Worm (Caenorhabditis elegans) whole organism, L1 larva: ENCODE measurements around the gene R186.8.

Experiments
- C16A3.4 ChIP-seq: fragments of 150-350 bp; optimal IDR thresholded peaks from 2 replicates; lab custom pipeline; 2014; ENCODE audit warnings: missing biosample characterization, missing genetic modification characterization
- alr-1 ChIP-seq: fragments of 200-800 bp; sonication (Bioruptor generic); optimal IDR thresholded peaks from 2 replicates; lab custom pipeline; 2018; ENCODE audit warnings: borderline replicate concordance, mild to moderate bottlenecking, missing genetic modification characterization, missing compliant biosample characterization
- aly-2 ChIP-seq: fragments of 150-350 bp; optimal IDR thresholded peaks from 2 replicates; lab custom pipeline; 2014; ENCODE audit warnings: missing biosample characterization, missing genetic modification characterization
- blmp-1 ChIP-seq: fragments of 150-350 bp; optimal IDR thresholded peaks from 2 replicates; lab custom pipeline; 2014; ENCODE audit warnings: missing biosample characterization, missing genetic modification characterization
- ceh-63 ChIP-seq: fragments of 200-800 bp; sonication (Bioruptor generic); optimal IDR thresholded peaks from 2 replicates; lab custom pipeline; 2018; ENCODE audit warnings: mild to moderate bottlenecking, missing genetic modification characterization, missing compliant biosample characterization
- ceh-8 ChIP-seq: fragments of 200-800 bp; sonication (Bioruptor generic); optimal IDR thresholded peaks from 2 replicates; lab custom pipeline; 2018; ENCODE audit warnings: mild to moderate bottlenecking, missing genetic modification characterization, moderate library complexity, missing compliant biosample characterization
- ceh-82 ChIP-seq, 3 experiments: fragments of 150-350 bp in 1 of 3; sonication (generic microtip) in 2 of 3; optimal IDR thresholded peaks; 2 replicates each; lab custom pipeline; 2014 to 2017; ENCODE audit warnings: missing biosample characterization in 3 of 3, missing genetic modification characterization in 3 of 3
- dpl-1 ChIP-seq, 3 experiments: fragments of 150-350 bp in 2 of 3; sonication (generic microtip) in 1 of 3; optimal IDR thresholded peaks; 2 replicates each; lab custom pipeline; 2014 to 2017; ENCODE audit warnings: missing biosample characterization in 3 of 3, missing genetic modification characterization in 3 of 3, missing genetic modification reagents in 3 of 3
- dsc-1 ChIP-seq: sonication (generic microtip); optimal IDR thresholded peaks from 2 replicates; lab custom pipeline; 2016; ENCODE audit warnings: mild to moderate bottlenecking, missing genetic modification characterization, missing compliant biosample characterization
- efl-1 ChIP-seq, 4 experiments: fragments of 150-350 bp; optimal IDR thresholded peaks in 3 of 4; peaks in 1 of 4; 1 replicate in 1 of 4; 2 replicates in 3 of 4; lab custom pipeline; 2014; ENCODE audit warnings: missing biosample characterization in 2 of 4, missing genetic modification characterization in 2 of 4, missing genetic modification reagents in 2 of 4
- efl-3 ChIP-seq: fragments of 200-800 bp; sonication (Bioruptor generic); optimal IDR thresholded peaks from 2 replicates; lab custom pipeline; 2018; ENCODE audit warnings: mild to moderate bottlenecking, missing genetic modification characterization, missing compliant biosample characterization
- egl-27 ChIP-seq, 2 experiments: fragments of 150-350 bp in 1 of 2; sonication (generic microtip); optimal IDR thresholded peaks; 3 replicates each; lab custom pipeline; 2017 to 2018; ENCODE audit warnings: missing biosample characterization in 2 of 2, missing genetic modification characterization in 2 of 2, missing genetic modification reagents in 2 of 2
- elt-2 ChIP-seq: sonication (generic microtip); optimal IDR thresholded peaks from 2 replicates; lab custom pipeline; 2016; ENCODE audit warnings: missing genetic modification characterization, mild to moderate bottlenecking, inconsistent platforms, missing compliant biosample characterization, missing genetic modification reagents
- fkh-10 ChIP-seq: sonication (generic microtip); optimal IDR thresholded peaks from 2 replicates; lab custom pipeline; 2017; ENCODE audit warnings: missing biosample characterization, missing genetic modification reagents, missing genetic modification characterization
- fos-1 ChIP-seq: fragments of 150-350 bp; optimal IDR thresholded peaks from 2 replicates; lab custom pipeline; 2014; ENCODE audit warnings: missing biosample characterization, missing genetic modification characterization
- hlh-17 ChIP-seq: fragments of 200-800 bp; sonication (Bioruptor generic); optimal IDR thresholded peaks from 2 replicates; lab custom pipeline; 2018; ENCODE audit warnings: missing genetic modification characterization, mild to moderate bottlenecking, missing compliant biosample characterization, moderate library complexity, borderline replicate concordance
- lin-14 ChIP-seq: fragments of 200-800 bp; sonication (Bioruptor generic); optimal IDR thresholded peaks from 2 replicates; lab custom pipeline; 2018; ENCODE audit warnings: mild to moderate bottlenecking, missing genetic modification characterization, moderate library complexity, missing compliant biosample characterization
- lin-39 ChIP-seq: fragments of 150-350 bp; optimal IDR thresholded peaks from 2 replicates; lab custom pipeline; 2014; ENCODE audit warnings: missing biosample characterization, missing genetic modification reagents, missing genetic modification characterization
- lsy-2 ChIP-seq, 2 experiments: fragments of 150-350 bp; optimal IDR thresholded peaks; 2 replicates each; lab custom pipeline; 2014; ENCODE audit warnings: missing biosample characterization in 2 of 2, missing genetic modification characterization in 2 of 2
- mab-9 ChIP-seq: fragments of 200-800 bp; sonication (Bioruptor generic); IDR thresholded peaks from 2 replicates; pipeline ENCODE4 v1.3.6; 2022; ENCODE audit warnings: missing genetic modification reagents, missing genetic modification characterization, missing compliant biosample characterization
- mdl-1 ChIP-seq, 2 experiments: fragments of 150-350 bp; optimal IDR thresholded peaks; 2 replicates each; lab custom pipeline; 2014 to 2017; ENCODE audit warnings: missing biosample characterization in 2 of 2, missing genetic modification characterization in 2 of 2, inconsistent platforms in 1 of 2
- mef-2 ChIP-seq: fragments of 150-350 bp; optimal IDR thresholded peaks from 2 replicates; lab custom pipeline; 2014; ENCODE audit warnings: missing biosample characterization, missing genetic modification characterization
- mep-1 ChIP-seq: fragments of 150-350 bp; optimal IDR thresholded peaks from 2 replicates; lab custom pipeline; 2014; ENCODE audit warnings: missing biosample characterization, missing genetic modification characterization
- nhr-19 ChIP-seq: fragments of 200-800 bp; sonication (Bioruptor generic); conservative IDR thresholded peaks from 2 replicates; pipeline ENCODE4 v1.3.6; 2022; ENCODE audit warnings: missing genetic modification characterization, missing compliant biosample characterization
- nhr-237 ChIP-seq: fragments of 150-350 bp; optimal IDR thresholded peaks from 2 replicates; lab custom pipeline; 2014; ENCODE audit warnings: missing biosample characterization, missing genetic modification characterization
- nhr-47 ChIP-seq: sonication (generic microtip); optimal IDR thresholded peaks from 2 replicates; lab custom pipeline; 2016; ENCODE audit warnings: mild to moderate bottlenecking, missing genetic modification characterization, moderate library complexity, missing compliant biosample characterization
- nhr-71 ChIP-seq: sonication (generic microtip); optimal IDR thresholded peaks from 2 replicates; lab custom pipeline; 2016; ENCODE audit warnings: mild to moderate bottlenecking, missing genetic modification characterization, moderate library complexity, missing compliant biosample characterization
- pax-3 ChIP-seq: fragments of 200-800 bp; sonication (Bioruptor generic); optimal IDR thresholded peaks from 2 replicates; lab custom pipeline; 2018; ENCODE audit warnings: mild to moderate bottlenecking, missing genetic modification characterization, moderate library complexity, missing compliant biosample characterization
- pqm-1 ChIP-seq: sonication (generic microtip); optimal IDR thresholded peaks from 3 replicates; lab custom pipeline; 2017; ENCODE audit warnings: missing biosample characterization, missing genetic modification characterization
- sup-37 ChIP-seq: fragments of 200-800 bp; sonication (Bioruptor generic); optimal IDR thresholded peaks from 2 replicates; lab custom pipeline; 2018; ENCODE audit warnings: mild to moderate bottlenecking, missing genetic modification characterization, missing compliant biosample characterization
- tlp-1 ChIP-seq: fragments of 150-350 bp; optimal IDR thresholded peaks from 2 replicates; lab custom pipeline; 2014; ENCODE audit warnings: missing biosample characterization, missing genetic modification characterization
- unc-86 ChIP-seq: sonication (generic microtip); optimal IDR thresholded peaks from 2 replicates; lab custom pipeline; 2016; ENCODE audit warnings: missing genetic modification characterization, missing compliant biosample characterization
- unc-98 ChIP-seq: fragments of 200-800 bp; sonication (Bioruptor generic); IDR thresholded peaks from 2 replicates; pipeline ENCODE4 v1.3.6; 2022; ENCODE audit warnings: missing genetic modification characterization, missing compliant biosample characterization
- zag-1 ChIP-seq: fragments of 150-350 bp; optimal IDR thresholded peaks from 2 replicates; lab custom pipeline; 2014; ENCODE audit warnings: missing biosample characterization, missing genetic modification characterization
- zip-4 ChIP-seq: fragments of 200-800 bp; sonication (Bioruptor generic); optimal IDR thresholded peaks from 2 replicates; lab custom pipeline; 2018; ENCODE audit warnings: mild to moderate bottlenecking, missing genetic modification characterization, moderate library complexity, missing compliant biosample characterization

Gene R186.8

ce11 chrV:12967110-12967509, 672 bp downstream of the R186.8 start, which contains the start of gene R186.3:
Gene R186.3 (minus strand): TSS chrV:12967210.
- TF ChIP-seq nhr-237 (tag; lab: Kevin White, UChicago) (no peak), dpl-1 (GFP tag; optimal IDR thresholded peaks at IDR 0.05; lab: Kevin White, UChicago) (no peak)

ce11 chrV:12964076-12964475, 3.7 kb downstream of the R186.8 start, which contains the start of gene srd-35:
Gene srd-35 (plus strand): TSS chrV:12964376.
- peak; percentile 23 for TF ChIP-seq ceh-8 (GFP tag; lab: Kevin White, UChicago)
- no peak for TF ChIP-seq mdl-1 (tag; optimal IDR thresholded peaks at IDR 0.05; lab: Kevin White, UChicago)
- TF ChIP-seq nhr-71 (tag; lab: Kevin White, UChicago) = no peak
- no peak for TF ChIP-seq lsy-2 (tag; optimal IDR thresholded peaks at IDR 0.05; lab: Kevin White, UChicago)

ce11 chrV:12963192-12963591, 4.6 kb downstream of the R186.8 start, which contains the start of gene hrg-9:
Gene hrg-9 (minus strand): TSS chrV:12963343.
- TF ChIP-seq nhr-71 (tag; lab: Kevin White, UChicago) (peak; percentile 24), pax-3 (no peak), blmp-1 (peak; percentile 9), lin-14 (GFP tag; lab: Kevin White, UChicago) (peak; percentile 45), efl-1 (optimal IDR thresholded peaks at IDR 0.05; lab: Kevin White, UChicago) (no peak), efl-1 (GFP tag; optimal IDR thresholded peaks at IDR 0.05 in 1 of 2; lab: Kevin White, UChicago) (peak in 1 of 2 experiments; percentile 70), hlh-17 (no peak), mef-2 (tag; lab: Kevin White, UChicago) (no peak), mep-1 (tag; lab: Kevin White, UChicago) (peak; percentile 31), unc-98 (GFP tag; lab: Robert Waterston, UW) (no peak), unc-86 (tag; lab: Kevin White, UChicago) (no peak), elt-2 (tag; lab: Kevin White, UChicago) (peak; percentile 47)

ce11 chrV:12961085-12961560, 6.7 kb downstream of the R186.8 start, which contains the start of gene mpst-7:
Gene mpst-7 (minus strand): TSS chrV:12961135.
- TF ChIP-seq pqm-1 (tag; lab: Kevin White, UChicago) (no peak), nhr-47 (tag; lab: Kevin White, UChicago) (no peak), zip-4 (GFP tag; lab: Kevin White, UChicago) (no peak), mab-9 (no peak), nhr-19 (GFP tag; lab: Robert Waterston, UW) (no peak), pax-3 (no peak), sup-37 (GFP tag; lab: Kevin White, UChicago) (no peak), unc-86 (tag; lab: Kevin White, UChicago) (no peak), aly-2 (no peak), ceh-82 (tag; optimal IDR thresholded peaks at IDR 0.05; lab: Kevin White, UChicago) (no peak), fos-1 (tag; lab: Kevin White, UChicago) (no peak), egl-27 (tag; optimal IDR thresholded peaks at IDR 0.05; lab: Kevin White, UChicago) (no peak), fkh-10 (GFP tag; lab: Kevin White, UChicago) (no peak), dsc-1 (tag; lab: Kevin White, UChicago) (no peak), lin-39 (tag; lab: Kevin White, UChicago) (no peak), zag-1 (tag; lab: Kevin White, UChicago) (no peak), blmp-1 (peak; percentile 83), lin-14 (GFP tag; lab: Kevin White, UChicago) (peak; percentile 80), ceh-63 (no peak), tlp-1 (no peak), efl-1 (optimal IDR thresholded peaks at IDR 0.05; lab: Kevin White, UChicago) (no peak), efl-1 (GFP tag; optimal IDR thresholded peaks at IDR 0.05 in 1 of 2; lab: Kevin White, UChicago) (peak in 1 of 2 experiments; percentile 65), efl-3 (GFP tag; lab: Kevin White, UChicago) (no peak), C16A3.4 (tag; lab: Kevin White, UChicago) (no peak), alr-1 (no peak)
